Fruit fly (Drosophila melanogaster) whole organism, embryonic: ENCODE results near the gene CG42660.

Experiments
- Aef1 ChIP-seq: fragments of 200-800 bp; sonication (Bioruptor generic); IDR thresholded peaks from 3 replicates; pipeline ENCODE4 v1.3.6; 2022; ENCODE audit warnings: missing biosample characterization, missing genetic modification characterization
- BEAF-32 ChIP-seq: fragments of 200-800 bp; sonication (Bioruptor generic); optimal IDR thresholded peaks from 3 replicates; lab custom pipeline; 2017; ENCODE audit warnings: missing biosample characterization, missing genetic modification characterization, mild to moderate bottlenecking, moderate library complexity, missing genetic modification reagents
- Bgb ChIP-seq: fragments of 200-800 bp; sonication (Bioruptor generic); IDR thresholded peaks from 2 replicates; pipeline ENCODE4 v1.3.6; 2022; ENCODE audit warnings: missing biosample characterization, missing genetic modification characterization; ENCODE audit not compliant: partially characterized antibody
- CG10543 ChIP-seq: fragments of 200-800 bp; sonication (Bioruptor generic); optimal IDR thresholded peaks from 3 replicates; lab custom pipeline; 2017; ENCODE audit warnings: missing biosample characterization, mild to moderate bottlenecking, missing genetic modification characterization, moderate library complexity
- CG12659 ChIP-seq: fragments of 200-800 bp; sonication (Bioruptor generic); optimal IDR thresholded peaks from 3 replicates; lab custom pipeline; 2017; ENCODE audit warnings: mild to moderate bottlenecking, missing biosample characterization, missing genetic modification reagents, missing genetic modification characterization
- CG13624 ChIP-seq: fragments of 200-800 bp; sonication (Bioruptor generic); optimal IDR thresholded peaks from 2 replicates; lab custom pipeline; 2016; ENCODE audit warnings: missing biosample characterization, missing genetic modification characterization
- CG14441 ChIP-seq: fragments of 200-800 bp; sonication (Bioruptor generic); IDR thresholded peaks from 2 replicates; pipeline ENCODE4 v1.3.6; 2022; ENCODE audit warnings: missing biosample characterization, missing genetic modification characterization
- CG16813 ChIP-seq: fragments of 200-800 bp; sonication (Bioruptor generic); IDR thresholded peaks from 3 replicates; pipeline ENCODE4 v1.3.6; 2022; ENCODE audit warnings: missing biosample characterization, missing genetic modification characterization; ENCODE audit not compliant: partially characterized antibody
- CG2889 ChIP-seq: fragments of 200-800 bp; sonication (Bioruptor generic); IDR thresholded peaks from 3 replicates; pipeline ENCODE4 v1.3.6; 2022; ENCODE audit warnings: missing biosample characterization, missing genetic modification characterization
- CG30020 ChIP-seq: fragments of 200-800 bp; optimal IDR thresholded peaks from 2 replicates; lab custom pipeline; 2019; ENCODE audit warnings: missing biosample characterization, mild to moderate bottlenecking, missing genetic modification characterization, moderate library complexity
- CG31441 ChIP-seq: fragments of 200-800 bp; sonication (Bioruptor generic); IDR thresholded peaks from 2 replicates; pipeline ENCODE4 v1.3.6; 2022; ENCODE audit warnings: missing biosample characterization, missing genetic modification characterization
- CG34224 ChIP-seq: fragments of 200-800 bp; sonication (Bioruptor generic); IDR thresholded peaks from 3 replicates; pipeline ENCODE4 v1.3.6; 2022; ENCODE audit warnings: missing biosample characterization, missing genetic modification characterization; ENCODE audit not compliant: partially characterized antibody
- CG34422 ChIP-seq: fragments of 200-800 bp; sonication (Bioruptor generic); IDR thresholded peaks from 3 replicates; pipeline ENCODE4 v1.3.6; 2022; ENCODE audit warnings: missing biosample characterization, missing genetic modification characterization
- CG7745 ChIP-seq: fragments of 200-800 bp; sonication (Bioruptor generic); optimal IDR thresholded peaks from 2 replicates; lab custom pipeline; 2018; ENCODE audit warnings: missing biosample characterization, mild to moderate bottlenecking, missing genetic modification characterization, moderate library complexity
- CG7839 ChIP-seq: fragments of 200-800 bp; sonication (Bioruptor generic); optimal IDR thresholded peaks from 3 replicates; lab custom pipeline; 2018; ENCODE audit warnings: missing biosample characterization, mild to moderate bottlenecking, missing genetic modification characterization, moderate library complexity
- CG7987 ChIP-seq: fragments of 200-800 bp; sonication (Bioruptor generic); optimal IDR thresholded peaks from 2 replicates; lab custom pipeline; 2018; ENCODE audit warnings: missing biosample characterization, mild to moderate bottlenecking, missing genetic modification characterization, moderate library complexity
- CG8089 ChIP-seq: fragments of 200-800 bp; sonication (Bioruptor generic); optimal IDR thresholded peaks from 3 replicates; lab custom pipeline; 2016; ENCODE audit warnings: missing biosample characterization, missing genetic modification characterization
- CG8290 ChIP-seq, 3 experiments: fragments of 200-800 bp; sonication (Bioruptor generic); optimal IDR thresholded peaks; 2 replicates each; lab custom pipeline; 2016 to 2019; ENCODE audit warnings: missing biosample characterization in 3 of 3, missing genetic modification characterization in 3 of 3, mild to moderate bottlenecking in 2 of 3, moderate library complexity in 1 of 3
- Camta ChIP-seq: fragments of 200-800 bp; sonication (Bioruptor generic); optimal IDR thresholded peaks from 2 replicates; lab custom pipeline; 2016; ENCODE audit warnings: missing biosample characterization, missing genetic modification characterization
- Drgx ChIP-seq: fragments of 200-800 bp; sonication (Bioruptor generic); IDR thresholded peaks from 2 replicates; pipeline ENCODE4 v1.3.6; 2022; ENCODE audit warnings: missing biosample characterization, missing genetic modification characterization
- Fer1 ChIP-seq: fragments of 200-800 bp; sonication (Bioruptor generic); optimal IDR thresholded peaks from 2 replicates; lab custom pipeline; 2017; ENCODE audit warnings: missing biosample characterization, mild to moderate bottlenecking, missing genetic modification characterization
- H2.0 ChIP-seq: fragments of 200-800 bp; sonication (Bioruptor generic); IDR thresholded peaks from 2 replicates; pipeline ENCODE4 v1.3.6; 2022; ENCODE audit warnings: missing biosample characterization, missing genetic modification characterization
- HmgZ ChIP-seq: fragments of 200-800 bp; sonication (Bioruptor generic); optimal IDR thresholded peaks from 2 replicates; lab custom pipeline; 2018; ENCODE audit warnings: missing biosample characterization, mild to moderate bottlenecking, missing genetic modification characterization
- Hsf ChIP-seq: fragments of 200-800 bp; sonication (Bioruptor generic); optimal IDR thresholded peaks from 3 replicates; lab custom pipeline; 2016; ENCODE audit warnings: missing biosample characterization, missing genetic modification characterization
- MBD-R2 ChIP-seq: fragments of 200-800 bp; sonication (Bioruptor generic); IDR thresholded peaks from 2 replicates; pipeline ENCODE4 v1.3.6; 2022; ENCODE audit warnings: missing biosample characterization, missing genetic modification characterization
- PHDP ChIP-seq: fragments of 200-800 bp; sonication (Bioruptor generic); optimal IDR thresholded peaks from 3 replicates; lab custom pipeline; 2018; ENCODE audit warnings: missing biosample characterization, mild to moderate bottlenecking, missing genetic modification characterization, moderate library complexity
- Poxn ChIP-seq: fragments of 200-800 bp; sonication (Bioruptor generic); IDR thresholded peaks from 2 replicates; pipeline ENCODE4 v1.3.6; 2022; ENCODE audit warnings: missing biosample characterization, missing genetic modification characterization
- Scr ChIP-seq: fragments of 200-800 bp; sonication (Bioruptor generic); IDR thresholded peaks from 2 replicates; pipeline ENCODE4 v1.3.6; 2022; ENCODE audit warnings: missing biosample characterization, missing genetic modification characterization; ENCODE audit not compliant: partially characterized antibody
- Xrp1 ChIP-seq: fragments of 200-800 bp; sonication (Bioruptor generic); IDR thresholded peaks from 2 replicates; pipeline ENCODE4 v1.3.6; 2022; ENCODE audit warnings: missing biosample characterization, missing genetic modification characterization
- croc ChIP-seq: fragments of 200-800 bp; sonication (Bioruptor generic); conservative IDR thresholded peaks from 3 replicates; pipeline ENCODE4 v1.3.6; 2022; ENCODE audit warnings: missing biosample characterization, missing genetic modification characterization
- eve ChIP-seq, 2 experiments: fragments of >200 bp; optimal IDR thresholded peaks; 2 replicates each; lab custom pipeline; 2017; ENCODE audit warnings: missing biosample characterization in 2 of 2, missing genetic modification characterization in 2 of 2
- fd96Cb ChIP-seq: fragments of 200-800 bp; sonication (Bioruptor generic); optimal IDR thresholded peaks from 2 replicates; lab custom pipeline; 2018; ENCODE audit warnings: missing biosample characterization, mild to moderate bottlenecking, missing genetic modification characterization, moderate library complexity
- gro ChIP-seq: fragments of 200-800 bp; sonication (Bioruptor generic); optimal IDR thresholded peaks from 2 replicates; lab custom pipeline; 2016; ENCODE audit warnings: missing biosample characterization, missing genetic modification characterization
- insv ChIP-seq, 2 experiments: fragments of 200-800 bp; sonication (Bioruptor generic); optimal IDR thresholded peaks; 3 replicates each; lab custom pipeline; 2016 to 2018; ENCODE audit warnings: missing biosample characterization in 2 of 2, missing genetic modification characterization in 2 of 2
- kay ChIP-seq: fragments of 200-800 bp; sonication (Bioruptor generic); optimal IDR thresholded peaks from 2 replicates; lab custom pipeline; 2016; ENCODE audit warnings: missing biosample characterization, missing genetic modification characterization
- mirr ChIP-seq: fragments of 200-800 bp; sonication (Bioruptor generic); optimal IDR thresholded peaks from 3 replicates; lab custom pipeline; 2018; ENCODE audit warnings: missing biosample characterization, mild to moderate bottlenecking, missing genetic modification characterization
- pnt ChIP-seq: fragments of 200-800 bp; sonication (Bioruptor generic); optimal IDR thresholded peaks from 3 replicates; lab custom pipeline; 2016; ENCODE audit warnings: missing biosample characterization, missing genetic modification characterization
- sens ChIP-seq: fragments of 200-800 bp; sonication (Bioruptor generic); peaks from one replicate; lab custom pipeline; 2016; ENCODE audit warnings: missing biosample characterization, missing genetic modification characterization
- stwl ChIP-seq: fragments of 200-800 bp; sonication (Bioruptor generic); optimal IDR thresholded peaks from 3 replicates; lab custom pipeline; 2018; ENCODE audit warnings: missing biosample characterization, mild to moderate bottlenecking, missing genetic modification characterization, moderate library complexity
- sug ChIP-seq: fragments of 200-800 bp; optimal IDR thresholded peaks from 2 replicates; lab custom pipeline; 2019; ENCODE audit warnings: missing biosample characterization, mild to moderate bottlenecking, missing genetic modification characterization, moderate library complexity
- tgo ChIP-seq: fragments of 200-800 bp; sonication (Bioruptor generic); IDR thresholded peaks from 3 replicates; pipeline ENCODE4 v1.3.6; 2022; ENCODE audit warnings: missing biosample characterization, missing genetic modification characterization
- tll ChIP-seq, 2 experiments: fragments of 200-800 bp in 1 of 2; fragments of >200 bp in 1 of 2; sonication (Bioruptor generic) in 1 of 2; optimal IDR thresholded peaks; 2 replicates each; lab custom pipeline; 2017 to 2019; ENCODE audit warnings: missing biosample characterization in 2 of 2, missing genetic modification characterization in 2 of 2, mild to moderate bottlenecking in 1 of 2, moderate library complexity in 1 of 2
- trem ChIP-seq: fragments of 200-800 bp; optimal IDR thresholded peaks from 3 replicates; lab custom pipeline; 2019; ENCODE audit warnings: missing biosample characterization, mild to moderate bottlenecking, missing genetic modification characterization, moderate library complexity
- tup ChIP-seq: fragments of 200-800 bp; sonication (Bioruptor generic); optimal IDR thresholded peaks from 2 replicates; lab custom pipeline; 2016; ENCODE audit warnings: missing biosample characterization, mild to moderate bottlenecking, missing genetic modification characterization, moderate library complexity
- wdn ChIP-seq: fragments of 200-800 bp; sonication (Bioruptor generic); IDR thresholded peaks from 2 replicates; pipeline ENCODE4 v1.3.6; 2022; ENCODE audit warnings: missing biosample characterization, missing genetic modification characterization
- yki ChIP-seq: fragments of >200 bp; optimal IDR thresholded peaks from 3 replicates; lab custom pipeline; 2018
- zen2 ChIP-seq: fragments of 200-800 bp; sonication (Bioruptor generic); IDR thresholded peaks from 3 replicates; pipeline ENCODE4 v1.3.6; 2022; ENCODE audit warnings: missing biosample characterization, missing genetic modification characterization; ENCODE audit not compliant: partially characterized antibody

CG42660 gene

DNA sequence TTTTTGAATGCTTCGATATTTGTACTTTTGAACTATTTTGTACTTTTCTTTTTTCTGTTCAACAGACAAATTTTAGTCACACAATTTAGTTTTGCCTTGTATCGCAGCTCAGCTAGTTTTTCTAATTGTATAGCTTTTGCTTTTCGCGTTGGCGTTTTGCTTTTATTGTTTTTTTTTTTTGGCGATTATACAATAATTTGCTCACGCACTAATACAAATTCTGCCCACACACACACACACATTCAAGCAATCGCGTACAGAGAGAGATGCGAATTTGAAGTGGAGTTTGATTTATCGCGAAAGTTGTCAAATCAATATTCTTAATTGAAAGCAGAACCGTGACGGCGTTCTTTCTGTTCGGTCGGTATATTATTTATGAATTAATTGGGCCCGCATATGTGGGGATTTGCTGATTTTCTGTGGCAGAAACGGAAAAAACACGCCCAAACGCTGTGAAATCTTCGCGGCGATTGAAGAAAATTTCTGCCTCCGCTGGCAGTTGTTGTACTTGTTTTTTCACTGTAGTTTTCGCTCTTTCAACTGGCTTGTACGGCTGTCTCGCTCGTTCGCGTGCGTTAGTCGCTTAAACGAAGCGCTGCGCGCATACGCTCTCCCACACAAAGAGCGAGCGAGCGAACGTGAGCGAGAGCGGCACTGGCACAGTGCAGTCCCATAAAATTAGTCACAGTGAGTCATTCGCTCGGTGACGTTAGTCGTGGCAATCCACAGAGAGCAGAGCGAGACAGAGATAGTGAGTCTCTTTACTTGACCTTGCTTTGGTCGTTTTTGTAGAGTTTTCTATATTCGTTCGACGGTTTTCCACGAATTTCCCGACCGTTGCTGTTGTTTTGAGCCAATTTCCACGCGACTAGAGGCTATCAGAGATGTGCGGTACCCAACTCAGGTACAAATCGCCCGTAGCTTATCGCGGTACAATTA lies 30.3 kb upstream of the CG42660 start, which contains the start of gene Rac2 (continued):
- TF ChIP-seq zen2 (GFP tag; lab: Robert Waterston, UW) (0 out of 3 replicates have a peak, but pooled peaks have one; percentile 41), mirr (GFP tag; lab: Kevin White, UChicago) (peak; percentile 48), tgo (GFP tag; lab: Robert Waterston, UW) (no peak), Xrp1 (GFP tag; lab: Robert Waterston, UW) (peak; percentile 40; the same call in 1 of the 2 replicates), CG8290 (GFP tag; optimal IDR thresholded peaks at IDR 0.05; lab: Kevin White, UChicago) (no peak), CG8290 (tag; optimal IDR thresholded peaks at IDR 0.05; lab: Kevin White, UChicago) (peak; percentile 10 to 44), MBD-R2 (GFP tag; lab: Robert Waterston, UW) (0 out of 2 replicates have a peak, but pooled peaks have one; percentile 21), eve (GFP tag; optimal IDR thresholded peaks at IDR 0.05; lab: Kevin White, UChicago) (peak in 1 of 2 experiments; percentile 60), fd96Cb (tag; lab: Kevin White, UChicago) (no peak), PHDP (tag; lab: Kevin White, UChicago) (peak; percentile 23), CG34224 (GFP tag; lab: Robert Waterston, UW) (peak; percentile 42; the same call in 2 of the 3 replicates), CG7839 (tag; lab: Kevin White, UChicago) (peak; percentile 31), Poxn (no peak), tup (GFP tag; lab: Kevin White, UChicago) (no peak), CG7745 (tag; lab: Kevin White, UChicago) (no peak), tll (GFP tag; optimal IDR thresholded peaks at IDR 0.05; lab: Kevin White, UChicago) (peak in 1 of 2 experiments; percentile 95), CG2889 (GFP tag; lab: Robert Waterston, UW) (0 out of 3 replicates have a peak, but pooled peaks have one; percentile 22), trem (peak; percentile 24), CG7987 (peak; percentile 75), BEAF-32 (no peak), CG10543 (peak; percentile 67), croc (no peak), CG13624 (no peak), Hsf (GFP tag; lab: Kevin White, UChicago) (peak; percentile 22), Bgb (GFP tag; lab: Robert Waterston, UW) (peak; percentile 36; the same call in 1 of the 2 replicates), sens (GFP tag; lab: Kevin White, UChicago) (peak; percentile 86), stwl (tag; lab: Kevin White, UChicago) (peak; percentile 60), sug (peak; percentile 54), Camta (no peak), CG14441 (0 out of 2 replicates have a peak, but pooled peaks have one; percentile 9), CG16813 (GFP tag; lab: Robert Waterston, UW) (peak; percentile 40; the same call in 1 of the 3 replicates), pnt (GFP tag; lab: Kevin White, UChicago) (peak; percentile 24), HmgZ (peak; percentile 19), wdn (GFP tag; lab: Robert Waterston, UW) (peak; percentile 57; the same call in 1 of the 2 replicates), Aef1 (peak; percentile 74), insv (GFP tag; optimal IDR thresholded peaks at IDR 0.05; lab: Kevin White, UChicago) (no peak), CG12659 (GFP tag; lab: Kevin White, UChicago) (peak; percentile 7), Scr (peak; percentile 51), CG30020 (tag; lab: Kevin White, UChicago) (no peak), kay (GFP tag; lab: Kevin White, UChicago) (peak; percentile 100), Drgx (GFP tag; lab: Robert Waterston, UW) (peak; percentile 22), H2.0 (GFP tag; lab: Robert Waterston, UW) (no peak), Fer1 (peak; percentile 15), CG31441 (peak; percentile 16; the same call in 1 of the 2 replicates), CG8089 (no peak), gro (GFP tag; lab: Kevin White, UChicago) (peak; percentile 12), CG34422 (GFP tag; lab: Robert Waterston, UW) (0 out of 3 replicates have a peak, but pooled peaks have one; percentile 14), yki (lab: Kevin White, UChicago) (peak; percentile 95)
